Worm (Caenorhabditis elegans) whole organism, midembryonic: ENCODE measurements around the gene dlhd-1.

Experiments
- T22C8.4 ChIP-seq: fragments of 200-800 bp; sonication (Bioruptor generic); IDR thresholded peaks from 2 replicates; pipeline ENCODE4 v1.3.6; 2022; ENCODE audit warnings: missing genetic modification characterization, missing compliant biosample characterization
- cog-1 ChIP-seq: sonication (generic microtip); optimal IDR thresholded peaks from 2 replicates; lab custom pipeline; 2016; ENCODE audit warnings: missing genetic modification characterization, missing compliant biosample characterization
- flt-1 ChIP-seq: fragments of 200-800 bp; sonication (Bioruptor generic); IDR thresholded peaks from 2 replicates; pipeline ENCODE4 v1.3.6; 2022; ENCODE audit warnings: missing genetic modification characterization, missing compliant biosample characterization
- klf-2 ChIP-seq: fragments of 200-800 bp; sonication (Bioruptor generic); conservative IDR thresholded peaks from 2 replicates; pipeline ENCODE4 v1.3.6; 2022; ENCODE audit warnings: missing genetic modification reagents, missing genetic modification characterization, missing compliant biosample characterization
- med-1 ChIP-seq: sonication (generic microtip); optimal IDR thresholded peaks from 2 replicates; lab custom pipeline; 2017; ENCODE audit warnings: missing genetic modification characterization, mild to moderate bottlenecking, missing compliant biosample characterization, antibody characterized with exemption, missing genetic modification reagents; ENCODE audit not compliant: insufficient read depth
- ref-1 ChIP-seq: fragments of 200-800 bp; sonication (Bioruptor generic); conservative IDR thresholded peaks from 2 replicates; pipeline ENCODE4 v1.3.6; 2022; ENCODE audit warnings: missing genetic modification reagents, missing genetic modification characterization, missing compliant biosample characterization
- tab-1 ChIP-seq: fragments of 200-800 bp; sonication (Bioruptor generic); IDR thresholded peaks from 2 replicates; pipeline ENCODE4 v1.3.6; 2022; ENCODE audit warnings: missing genetic modification characterization, missing compliant biosample characterization
- ztf-23 ChIP-seq: fragments of 200-800 bp; sonication (Bioruptor generic); IDR thresholded peaks from 2 replicates; pipeline ENCODE4 v1.3.6; 2022; ENCODE audit warnings: missing genetic modification reagents, missing genetic modification characterization, missing compliant biosample characterization
- ztf-29 ChIP-seq: fragments of 200-800 bp; sonication (Bioruptor generic); IDR thresholded peaks from 2 replicates; pipeline ENCODE4 v1.3.6; 2022; ENCODE audit warnings: missing genetic modification reagents, missing genetic modification characterization, missing compliant biosample characterization

DNA sequence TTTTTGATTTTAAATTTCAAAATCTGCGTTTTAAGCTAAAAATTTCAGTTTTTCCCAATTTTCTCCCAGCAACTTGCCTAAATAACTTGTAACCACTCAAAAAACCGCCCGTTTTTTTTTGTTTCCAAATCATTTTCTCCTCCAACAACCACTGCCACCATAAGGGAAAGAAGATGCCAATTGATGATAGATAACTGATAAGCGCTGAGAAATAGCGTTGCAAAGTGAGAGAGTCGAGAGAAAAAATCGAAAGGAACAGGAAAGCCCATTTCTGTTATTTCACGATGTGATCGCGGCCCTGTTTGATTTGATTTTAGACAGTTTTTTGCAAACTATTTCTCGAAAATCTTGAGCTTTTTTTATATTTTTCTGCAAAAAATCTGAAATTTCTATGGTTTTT, 17.7 kb upstream of the dlhd-1 start:
- TF ChIP-seq med-1 (GFP tag; lab: Kevin White, UChicago): no peak
- no peak for TF ChIP-seq ztf-23
- TF ChIP-seq flt-1 (GFP tag; lab: Robert Waterston, UW): no peak
- no peak for TF ChIP-seq cog-1
- no peak for TF ChIP-seq T22C8.4 (GFP tag; lab: Robert Waterston, UW)
- TF ChIP-seq ztf-29 (GFP tag; lab: Robert Waterston, UW): no peak
- no peak for TF ChIP-seq ref-1 (GFP tag; lab: Robert Waterston, UW)
- TF ChIP-seq klf-2 (GFP tag; lab: Robert Waterston, UW): no peak
- TF ChIP-seq tab-1 (GFP tag; lab: Robert Waterston, UW): no peak
